Worm (Caenorhabditis elegans): ENCODE measurements around the gene srt-31.

The srt-31 gene

DNA sequence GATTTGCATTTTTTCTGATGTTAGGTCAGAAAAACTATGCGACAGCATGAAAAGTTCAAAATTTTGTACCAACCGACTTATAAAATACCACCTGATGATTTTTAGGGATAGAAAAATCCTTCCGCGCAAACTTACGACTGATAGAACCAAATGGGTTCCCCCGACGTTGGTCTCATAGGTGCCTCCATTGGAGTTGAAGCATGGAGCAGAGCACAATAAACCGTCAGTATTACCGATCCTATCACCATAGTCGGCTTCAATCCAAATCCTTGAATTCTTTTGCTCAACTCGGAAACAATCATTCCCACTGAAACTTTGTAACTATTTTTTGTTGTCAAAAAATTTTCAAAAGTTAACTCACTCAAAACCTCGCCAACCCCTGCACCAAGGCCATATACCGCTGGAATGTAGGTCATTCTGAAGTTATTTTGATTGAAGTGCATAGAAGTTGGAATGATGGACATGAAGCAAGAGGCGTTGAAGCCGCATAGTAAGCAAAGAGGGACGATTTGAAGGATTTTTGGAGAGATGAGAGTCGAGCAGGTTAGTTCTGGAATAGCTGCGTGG lies 33.4 kb upstream of the srt-31 start:
- TF ChIP-seq unc-62 (GFP tag; optimal IDR thresholded peaks at IDR 0.05 in 1 of 2), result peak in 1 of 2 experiments; percentile 90
- no peak for TF ChIP-seq unc-62 (tag; optimal IDR thresholded peaks at IDR 0.05)
- TF ChIP-seq aha-1 (tag), result peak; percentile 92
- no peak for TF ChIP-seq nhr-76 (tag; optimal IDR thresholded peaks at IDR 0.05)
- TF ChIP-seq dmd-8 (GFP tag; IDR thresholded peaks at IDR 0.05), result no peak
- no peak for TF ChIP-seq Y5F2A.4 (GFP tag; optimal IDR thresholded peaks at IDR 0.05)

ce11 chrV:440923-441322 lies 31.8 kb upstream of the srt-31 start, which contains the start of gene B0554.7:
TSS of gene B0554.7 (minus strand) at chrV:441023.
- TF ChIP-seq aha-1 (tag), result peak; percentile 13
- TF ChIP-seq lin-15B (tag; optimal IDR thresholded peaks at IDR 0.05), result no peak

ce11 chrV:443193-443592 lies 29.5 kb upstream of the srt-31 start, which contains the start of gene srh-33:
TSS of gene srh-33 (minus strand) at chrV:443293.
- TF ChIP-seq zag-1 (tag; optimal IDR thresholded peaks at IDR 0.05) (no peak), hmg-1.1 (GFP tag; IDR thresholded peaks at IDR 0.05) (no peak), zip-2 (tag; optimal IDR thresholded peaks at IDR 0.05) (no peak), ztf-7 (tag; optimal IDR thresholded peaks at IDR 0.05) (no peak), nhr-25 (tag; optimal IDR thresholded peaks at IDR 0.05; ENCODE audit: borderline replicate concordance, insufficient read depth) (no peak), D1046.2 (GFP tag; IDR thresholded peaks at IDR 0.05) (no peak), madf-9 (GFP tag; conservative IDR thresholded peaks at IDR 0.05) (no peak), ces-1 (GFP tag; optimal IDR thresholded peaks at IDR 0.05) (no peak), attf-4 (tag; optimal IDR thresholded peaks at IDR 0.05) (no peak)

DNA sequence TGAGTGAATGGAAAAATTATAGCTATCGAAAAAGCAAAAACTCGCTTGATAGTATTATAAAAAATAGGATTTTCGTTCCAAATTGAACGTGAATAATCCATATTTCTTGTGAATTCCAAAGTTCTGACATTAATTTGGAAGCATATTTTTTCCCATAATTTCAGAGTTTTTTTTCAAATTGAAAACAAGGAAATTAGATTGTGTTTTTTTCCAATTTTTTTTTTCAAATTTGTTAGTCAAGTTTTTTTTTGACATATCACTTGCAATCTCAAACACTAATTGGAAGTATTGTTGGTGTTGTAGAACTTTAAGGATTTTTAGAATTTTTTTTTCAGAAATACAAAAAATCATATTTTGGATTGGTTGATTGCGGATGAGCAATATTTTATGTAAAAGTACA lies 26.1 kb upstream of the srt-31 start, which contains the start of gene srh-34:
TSS of gene srh-34 (minus strand) at position 101 of the 400 bp plus-strand sequence.
- no peak for TF ChIP-seq lsy-2 (tag; optimal IDR thresholded peaks at IDR 0.05)

- TF ChIP-seq F44E2.7 (GFP tag; IDR thresholded peaks at IDR 0.05) (0 out of 2 replicates have a peak, but pooled peaks have one; percentile 9), madf-5 (GFP tag; IDR thresholded peaks at IDR 0.05) (no peak), set-16 (GFP tag; IDR thresholded peaks at IDR 0.05) (peak; percentile 58), skn-1 (tag; optimal IDR thresholded peaks at IDR 0.05) (no peak), hlh-30 (tag; optimal IDR thresholded peaks at IDR 0.05; ENCODE audit: insufficient read depth) (no peak), daf-12 (tag; optimal IDR thresholded peaks at IDR 0.05) (no peak), mdt-29 (GFP tag; IDR thresholded peaks at IDR 0.05) (no peak), nhr-11 (tag; optimal IDR thresholded peaks at IDR 0.05) (no peak), lin-13 (GFP tag; optimal IDR thresholded peaks at IDR 0.05) (no peak), zip-11 (GFP tag; IDR thresholded peaks at IDR 0.05) (no peak), hlh-11 (tag; optimal IDR thresholded peaks at IDR 0.05) (no peak), nhr-6 (tag; optimal IDR thresholded peaks at IDR 0.05) (no peak), ztf-7 (tag; optimal IDR thresholded peaks at IDR 0.05) (no peak), unc-62 (GFP tag; optimal IDR thresholded peaks at IDR 0.05 in 1 of 2) (peak in 1 of 2 experiments; percentile 27), unc-62 (tag; optimal IDR thresholded peaks at IDR 0.05) (no peak), T20F7.1 (GFP tag; optimal IDR thresholded peaks at IDR 0.05) (no peak), vab-7 (GFP tag; IDR thresholded peaks at IDR 0.05) (no peak)
These were observed 25.7 kb upstream of the srt-31 start for ce11 chrV:446988-447387.

DNA sequence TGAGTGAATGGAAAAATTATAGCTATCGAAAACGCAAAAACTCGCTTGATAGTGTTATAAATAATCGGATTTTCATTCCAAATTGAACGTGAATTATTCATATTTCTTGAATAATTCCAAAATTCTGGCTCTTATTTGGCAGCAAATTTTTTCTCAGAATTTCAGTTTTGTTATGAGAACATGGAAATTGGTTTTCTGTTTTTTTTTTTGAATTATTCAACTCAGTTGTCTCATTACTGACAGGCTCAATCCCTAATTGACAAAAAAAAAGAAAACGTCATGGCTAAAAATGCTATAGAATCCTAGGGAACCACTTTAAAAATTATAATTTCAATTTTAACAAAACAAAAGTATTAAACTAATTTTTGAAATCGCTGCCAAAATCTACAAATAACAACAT lies 23.6 kb upstream of the srt-31 start, which contains the start of gene srh-35:
TSS of gene srh-35 (minus strand) at position 101 of the 400 bp plus-strand sequence.
- TF ChIP-seq unc-62 (GFP tag; optimal IDR thresholded peaks at IDR 0.05 in 1 of 2) (no peak), unc-62 (tag; optimal IDR thresholded peaks at IDR 0.05) (no peak), F37D6.2 (tag; optimal IDR thresholded peaks at IDR 0.05) (no peak), pqm-1 (tag; optimal IDR thresholded peaks at IDR 0.05) (no peak), snpc-4 (tag; optimal IDR thresholded peaks at IDR 0.05) (no peak), nhr-48 (tag; optimal IDR thresholded peaks at IDR 0.05) (no peak), dmd-9 (GFP tag; IDR thresholded peaks at IDR 0.05) (no peak), lin-13 (GFP tag; optimal IDR thresholded peaks at IDR 0.05) (no peak), spr-3 (GFP tag; optimal IDR thresholded peaks at IDR 0.05) (no peak), fkh-10 (GFP tag; optimal IDR thresholded peaks at IDR 0.05) (no peak), cey-2 (tag; optimal IDR thresholded peaks at IDR 0.05; ENCODE audit: borderline replicate concordance, insufficient read depth) (no peak), dpl-1 (GFP tag; optimal IDR thresholded peaks at IDR 0.05) (no peak), vab-7 (GFP tag; IDR thresholded peaks at IDR 0.05) (no peak), unc-130 (GFP tag; optimal IDR thresholded peaks at IDR 0.05) (no peak), mes-2 (tag; optimal IDR thresholded peaks at IDR 0.05; ENCODE audit: poor library complexity, severe bottlenecking) (no peak), duxl-1 (tag; optimal IDR thresholded peaks at IDR 0.05; ENCODE audit: poor library complexity) (no peak)
